Worm (Caenorhabditis elegans): ENCODE data around the gene R02E12.12.

- TF ChIP-seq ceh-24 (tag; optimal IDR thresholded peaks at IDR 0.05) (no peak), F13H6.1 (tag; optimal IDR thresholded peaks at IDR 0.05) (no peak), hlh-15 (tag; optimal IDR thresholded peaks at IDR 0.05) (no peak), ceh-6 (GFP tag; optimal IDR thresholded peaks at IDR 0.05) (no peak), ttx-3 (tag; optimal IDR thresholded peaks at IDR 0.05) (no peak), madf-2 (tag; optimal IDR thresholded peaks at IDR 0.05) (no peak), lin-11 (tag; optimal IDR thresholded peaks at IDR 0.05) (no peak), tbx-7 (tag; optimal IDR thresholded peaks at IDR 0.05) (no peak), elt-2 (tag; optimal IDR thresholded peaks at IDR 0.05) (no peak), ama-1 (optimal IDR thresholded peaks at IDR 0.05) (no peak)
These were observed 24.2 kb upstream of the R02E12.12 start for ce11 chrX:3979146-3979545.

Data from whole organism, late embryonic.